Worm (Caenorhabditis elegans): ENCODE results near the gene K05F1.14.

- no peak for TF ChIP-seq unc-55 (GFP tag; optimal IDR thresholded peaks at IDR 0.05)
- TF ChIP-seq ama-1 (optimal IDR thresholded peaks at IDR 0.05), result no peak
- TF ChIP-seq F13H6.1 (tag; optimal IDR thresholded peaks at IDR 0.05), result no peak
- TF ChIP-seq peb-1 (tag; optimal IDR thresholded peaks at IDR 0.05), result no peak
These were observed 37.6 kb upstream of the K05F1.14 start, which contains the start of gene col-74 for ce11 chrII:5829940-5830424.

Measured in whole organism, L2 larva.